Fruit fly (Drosophila melanogaster): ENCODE measurements around the gene Iru.

DNA sequence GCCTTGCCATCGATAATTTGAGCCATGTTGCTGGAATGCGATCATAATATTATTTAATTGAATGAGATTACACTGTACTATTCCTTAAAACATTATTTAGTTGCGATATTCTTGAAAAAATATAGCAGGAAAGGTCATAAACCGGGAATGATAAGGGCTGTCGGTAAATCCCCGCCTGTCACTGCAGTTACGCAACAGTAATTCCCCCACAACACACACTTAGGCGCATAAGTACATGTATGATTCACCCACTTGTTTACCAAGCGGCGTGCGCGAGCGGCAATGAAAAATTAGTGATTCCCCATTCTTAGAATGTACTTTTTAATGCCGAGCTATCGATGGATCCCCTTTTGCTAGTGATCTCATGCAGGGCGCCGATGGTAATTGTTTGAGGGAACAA, 37.4 kb downstream of the Iru start:
- TF ChIP-seq CG3919 (GFP tag; optimal IDR thresholded peaks at IDR 0.05) (no peak), Sox14 (GFP tag; optimal IDR thresholded peaks at IDR 0.05) (no peak), ss (GFP tag; optimal IDR thresholded peaks at IDR 0.05) (no peak), CG11294 (GFP tag; IDR thresholded peaks at IDR 0.05) (no peak), Sox102F (GFP tag; optimal IDR thresholded peaks at IDR 0.05) (no peak), salr (GFP tag; optimal IDR thresholded peaks at IDR 0.05) (no peak), CG8119 (GFP tag; IDR thresholded peaks at IDR 0.05) (no peak), Gug (GFP tag; IDR thresholded peaks at IDR 0.05) (no peak), CG8632 (GFP tag; optimal IDR thresholded peaks at IDR 0.05) (no peak), Smox (GFP tag; optimal IDR thresholded peaks at IDR 0.05) (no peak)
